Worm (Caenorhabditis elegans) whole organism, L4 larva: Measurements from ENCODE around the gene bicd-1.
A peak's percentile ranks its signal among the peaks of the same experiment; 100 is the strongest.

Source experiments
- D1046.2 ChIP-seq: fragments of 200-800 bp; sonication (Bioruptor generic); IDR thresholded peaks from 2 replicates; pipeline ENCODE4 v1.3.6; 2022; ENCODE audit warnings: missing genetic modification characterization, missing compliant biosample characterization
- F26F4.8 ChIP-seq: fragments of 200-800 bp; sonication (Bioruptor generic); conservative IDR thresholded peaks from 2 replicates; pipeline ENCODE4 v1.3.6; 2022; ENCODE audit warnings: missing genetic modification characterization, missing compliant biosample characterization
- F44E2.7 ChIP-seq: fragments of 200-800 bp; sonication (Bioruptor generic); IDR thresholded peaks from 2 replicates; pipeline ENCODE4 v2.1.2; 2022; ENCODE audit warnings: missing genetic modification characterization, missing compliant biosample characterization
- Y105C5A.15 ChIP-seq: fragments of 200-800 bp; sonication (Bioruptor generic); IDR thresholded peaks from 2 replicates; pipeline ENCODE4 v1.3.6; 2022; ENCODE audit warnings: missing genetic modification characterization, missing compliant biosample characterization
- Y75B8A.6 ChIP-seq: fragments of 200-800 bp; sonication (Bioruptor generic); IDR thresholded peaks from 2 replicates; pipeline ENCODE4 v1.3.6; 2022; ENCODE audit warnings: missing genetic modification reagents, missing genetic modification characterization, missing compliant biosample characterization
- ZK337.2 ChIP-seq: fragments of 200-800 bp; sonication (Bioruptor generic); IDR thresholded peaks from 2 replicates; pipeline ENCODE4 v1.3.6; 2022; ENCODE audit warnings: missing genetic modification reagents, missing genetic modification characterization, missing compliant biosample characterization
- aly-2 ChIP-seq: sonication (generic microtip); optimal IDR thresholded peaks from 2 replicates; lab custom pipeline; 2018; ENCODE audit warnings: missing biosample characterization, missing genetic modification characterization
- ama-1 ChIP-seq: fragments of 150-350 bp; optimal IDR thresholded peaks from 2 replicates; lab custom pipeline; 2014; ENCODE audit warnings: inconsistent platforms, mixed read lengths
- arid-1 ChIP-seq: fragments of 200-800 bp; sonication (Bioruptor generic); conservative IDR thresholded peaks from 2 replicates; pipeline ENCODE4 v1.3.6; 2022; ENCODE audit warnings: missing genetic modification reagents, missing genetic modification characterization, missing compliant biosample characterization
- attf-4 ChIP-seq: sonication (generic microtip); optimal IDR thresholded peaks from 3 replicates; lab custom pipeline; 2017; ENCODE audit warnings: missing biosample characterization, missing genetic modification characterization
- ceh-20 ChIP-seq: fragments of 200-800 bp; sonication (Bioruptor generic); IDR thresholded peaks from 2 replicates; pipeline ENCODE4 v1.3.6; 2022; ENCODE audit warnings: missing genetic modification reagents, missing genetic modification characterization, missing compliant biosample characterization
- ceh-44 ChIP-seq: fragments of 200-800 bp; sonication (Bioruptor generic); IDR thresholded peaks from 2 replicates; pipeline ENCODE4 v1.3.6; 2022; ENCODE audit warnings: missing genetic modification reagents, missing genetic modification characterization, missing compliant biosample characterization
- ces-1 ChIP-seq: fragments of 150-350 bp; sonication (generic microtip); optimal IDR thresholded peaks from 4 replicates; lab custom pipeline; 2014; ENCODE audit warnings: missing biosample characterization, missing genetic modification reagents, missing genetic modification characterization
- cey-2 ChIP-seq: sonication (generic microtip); optimal IDR thresholded peaks from 3 replicates; lab custom pipeline; 2017; ENCODE audit warnings: missing genetic modification characterization, mild to moderate bottlenecking, missing compliant biosample characterization, antibody characterized with exemption, borderline replicate concordance; ENCODE audit not compliant: insufficient read depth
- daf-8 ChIP-seq: fragments of 200-800 bp; sonication (Bioruptor generic); IDR thresholded peaks from 2 replicates; pipeline ENCODE4 v1.3.6; 2022; ENCODE audit warnings: missing genetic modification characterization, missing compliant biosample characterization
- dmd-6 ChIP-seq: fragments of 200-800 bp; sonication (Bioruptor generic); IDR thresholded peaks from 2 replicates; pipeline ENCODE4 v1.3.6; 2022; ENCODE audit warnings: missing genetic modification reagents, missing genetic modification characterization, missing compliant biosample characterization
- dpl-1 ChIP-seq: fragments of 150-350 bp; optimal IDR thresholded peaks from 2 replicates; lab custom pipeline; 2014; ENCODE audit warnings: missing biosample characterization, missing genetic modification reagents, missing genetic modification characterization
- dve-1 ChIP-seq: sonication (generic microtip); optimal IDR thresholded peaks from 2 replicates; lab custom pipeline; 2017; ENCODE audit warnings: antibody characterized with exemption, mild to moderate bottlenecking, missing genetic modification characterization, missing compliant biosample characterization; ENCODE audit not compliant: insufficient read depth
- egl-43 ChIP-seq: fragments of 200-800 bp; sonication (Bioruptor generic); IDR thresholded peaks from 2 replicates; pipeline ENCODE4 v1.3.6; 2022; ENCODE audit warnings: missing genetic modification reagents, missing genetic modification characterization, missing compliant biosample characterization
- fkh-10 ChIP-seq: fragments of 150-350 bp; optimal IDR thresholded peaks from 2 replicates; lab custom pipeline; 2014; ENCODE audit warnings: missing biosample characterization, missing genetic modification reagents, missing genetic modification characterization
- hif-1 ChIP-seq, 2 experiments: sonication (generic microtip); optimal IDR thresholded peaks; 2 replicates each; lab custom pipeline; 2016 to 2017; ENCODE audit warnings: missing compliant biosample characterization in 2 of 2, missing genetic modification characterization in 2 of 2, missing genetic modification reagents in 2 of 2, missing genotype in 2 of 2, mild to moderate bottlenecking in 1 of 2
- hlh-11 ChIP-seq: fragments of 200-800 bp; sonication (Bioruptor generic); optimal IDR thresholded peaks from 2 replicates; lab custom pipeline; 2018; ENCODE audit warnings: mild to moderate bottlenecking, missing genetic modification characterization, missing compliant biosample characterization
- hmg-1.1 ChIP-seq: fragments of 200-800 bp; sonication (Bioruptor generic); IDR thresholded peaks from 2 replicates; pipeline ENCODE4 v1.3.6; 2022; ENCODE audit warnings: missing genetic modification reagents, missing genetic modification characterization, missing compliant biosample characterization
- lim-7 ChIP-seq: fragments of 200-800 bp; sonication (Bioruptor generic); IDR thresholded peaks from 2 replicates; pipeline ENCODE4 v1.3.6; 2022; ENCODE audit warnings: missing genetic modification characterization, missing compliant biosample characterization
- lin-1 ChIP-seq: fragments of 200-800 bp; sonication (Bioruptor generic); IDR thresholded peaks from 2 replicates; pipeline ENCODE4 v1.3.6; 2022; ENCODE audit warnings: missing genetic modification reagents, missing genetic modification characterization, missing compliant biosample characterization
- lin-13 ChIP-seq: fragments of 150-350 bp; optimal IDR thresholded peaks from 2 replicates; lab custom pipeline; 2014; ENCODE audit warnings: missing biosample characterization, missing genetic modification reagents, missing genetic modification characterization
- lin-15B ChIP-seq: fragments of 150-350 bp; sonication (generic microtip); optimal IDR thresholded peaks from 3 replicates; lab custom pipeline; 2014; ENCODE audit warnings: missing biosample characterization, missing genetic modification characterization
- lin-38 ChIP-seq: fragments of 200-800 bp; sonication (Bioruptor generic); IDR thresholded peaks from 2 replicates; pipeline ENCODE4 v1.3.6; 2022; ENCODE audit warnings: missing genetic modification reagents, missing genetic modification characterization, missing compliant biosample characterization
- lsy-2 ChIP-seq, 2 experiments: fragments of 150-350 bp in 1 of 2; sonication (generic microtip) in 1 of 2; optimal IDR thresholded peaks; 2 replicates each; lab custom pipeline; 2014 to 2017; ENCODE audit warnings: missing biosample characterization in 2 of 2, missing genetic modification characterization in 2 of 2
- mep-1 ChIP-seq: fragments of 150-350 bp; sonication (generic microtip); optimal IDR thresholded peaks from 3 replicates; lab custom pipeline; 2014; ENCODE audit warnings: missing biosample characterization, missing genetic modification characterization
- mes-2 ChIP-seq: sonication (generic microtip); optimal IDR thresholded peaks from 2 replicates; lab custom pipeline; 2016; ENCODE audit warnings: missing genotype, mild to moderate bottlenecking, missing genetic modification characterization, missing compliant biosample characterization; ENCODE audit not compliant: poor library complexity, severe bottlenecking
- mxl-2 ChIP-seq: fragments of 200-800 bp; sonication (Bioruptor generic); conservative IDR thresholded peaks from 2 replicates; pipeline ENCODE4 v1.3.6; 2022; ENCODE audit warnings: missing genetic modification reagents, missing genetic modification characterization, missing compliant biosample characterization
- nhr-10 ChIP-seq: fragments of 150-350 bp; optimal IDR thresholded peaks from 2 replicates; lab custom pipeline; 2014; ENCODE audit warnings: missing biosample characterization, missing genetic modification characterization
- nhr-25 ChIP-seq: sonication (generic microtip); optimal IDR thresholded peaks from 2 replicates; lab custom pipeline; 2017; ENCODE audit warnings: missing genetic modification characterization, mild to moderate bottlenecking, missing compliant biosample characterization, antibody characterized with exemption, moderate library complexity, borderline replicate concordance; ENCODE audit not compliant: insufficient read depth
- nhr-28 ChIP-seq: fragments of 150-350 bp; optimal IDR thresholded peaks from 2 replicates; lab custom pipeline; 2014; ENCODE audit warnings: missing biosample characterization, missing genetic modification characterization
- nhr-48 ChIP-seq: sonication (generic microtip); optimal IDR thresholded peaks from 2 replicates; lab custom pipeline; 2016; ENCODE audit warnings: mild to moderate bottlenecking, missing genetic modification characterization, missing compliant biosample characterization
- nhr-76 ChIP-seq: fragments of 150-350 bp; optimal IDR thresholded peaks from 2 replicates; lab custom pipeline; 2014; ENCODE audit warnings: missing biosample characterization, missing genetic modification characterization
- nhr-77 ChIP-seq: fragments of 150-350 bp; optimal IDR thresholded peaks from 2 replicates; lab custom pipeline; 2014; ENCODE audit warnings: missing biosample characterization, missing genetic modification characterization
- pha-4 ChIP-seq, 2 experiments: fragments of 150-350 bp in 1 of 2; fragments of 200-800 bp in 1 of 2; sonication (Bioruptor generic) in 1 of 2; IDR thresholded peaks in 1 of 2; optimal IDR thresholded peaks in 1 of 2; 2 replicates each; pipeline versions ENCODE4 v1.3.6 to Lab custom; 2014 to 2022; ENCODE audit warnings: missing genetic modification characterization in 2 of 2, missing genetic modification reagents in 2 of 2, missing biosample characterization in 1 of 2, missing compliant biosample characterization in 1 of 2
- php-3 ChIP-seq: fragments of 200-800 bp; sonication (Bioruptor generic); IDR thresholded peaks from 2 replicates; pipeline ENCODE4 v1.3.6; 2022; ENCODE audit warnings: missing genetic modification reagents, missing genetic modification characterization, missing compliant biosample characterization
- rbr-2 ChIP-seq: sonication (generic microtip); optimal IDR thresholded peaks from 2 replicates; lab custom pipeline; 2016; ENCODE audit warnings: missing genotype, missing genetic modification characterization, missing compliant biosample characterization
- saeg-2 ChIP-seq: fragments of 200-800 bp; sonication (Bioruptor generic); IDR thresholded peaks from 2 replicates; pipeline ENCODE4 v1.3.6; 2022; ENCODE audit warnings: missing genetic modification reagents, missing genetic modification characterization, missing compliant biosample characterization
- sdz-12 ChIP-seq: fragments of 200-800 bp; sonication (Bioruptor generic); optimal IDR thresholded peaks from 2 replicates; lab custom pipeline; 2018; ENCODE audit warnings: mild to moderate bottlenecking, missing genetic modification characterization, missing compliant biosample characterization
- snpc-1.2 ChIP-seq: fragments of 200-800 bp; sonication (Bioruptor generic); IDR thresholded peaks from 2 replicates; pipeline ENCODE4 v1.3.6; 2022; ENCODE audit warnings: missing genetic modification reagents, missing genetic modification characterization, missing compliant biosample characterization
- unc-130 ChIP-seq: sonication (generic microtip); optimal IDR thresholded peaks from 2 replicates; lab custom pipeline; 2016; ENCODE audit warnings: missing genetic modification reagents, missing genetic modification characterization, missing compliant biosample characterization
- zfp-2 ChIP-seq: sonication (generic microtip); optimal IDR thresholded peaks from 2 replicates; lab custom pipeline; 2016; ENCODE audit warnings: mild to moderate bottlenecking, missing genetic modification characterization, missing compliant biosample characterization
- ztf-11 ChIP-seq: fragments of 150-350 bp; optimal IDR thresholded peaks from 2 replicates; lab custom pipeline; 2014; ENCODE audit warnings: missing biosample characterization, missing genetic modification characterization

The bicd-1 gene

ce11 chrIV:6556624-6557368 lies 15.3 kb downstream of the bicd-1 start, which contains the start of gene try-3:
Gene try-3 (plus strand): TSS chrIV:6557155.
- TF ChIP-seq nhr-28 (tag; lab: Kevin White, UChicago) (peak; percentile 52), lin-13 (peak; percentile 41), hlh-11 (tag; lab: Kevin White, UChicago) (peak; percentile 72), dmd-6 (GFP tag; lab: Robert Waterston, UW) (peak; percentile 66), nhr-77 (tag; lab: Kevin White, UChicago) (peak; percentile 52), ama-1 (lab: Kevin White, UChicago) (no peak), attf-4 (tag; lab: Kevin White, UChicago) (no peak), snpc-1.2 (GFP tag; lab: Robert Waterston, UW) (peak; percentile 98), unc-130 (GFP tag; lab: Kevin White, UChicago) (peak; percentile 54), lin-15B (tag; lab: Kevin White, UChicago) (no peak), hif-1 (tag; optimal IDR thresholded peaks at IDR 0.05; lab: Kevin White, UChicago) (peak in 1 of 2 experiments; percentile 57), nhr-10 (tag; lab: Kevin White, UChicago) (peak; percentile 27), hmg-1.1 (GFP tag; lab: Robert Waterston, UW) (peak; percentile 88), dpl-1 (peak; percentile 49), saeg-2 (GFP tag; lab: Robert Waterston, UW) (no peak), mxl-2 (0 out of 2 replicates have a peak, but pooled peaks have one; percentile 16), fkh-10 (GFP tag; lab: Kevin White, UChicago) (peak; percentile 68), mes-2 (tag; lab: Kevin White, UChicago) (peak; percentile 85), aly-2 (tag; lab: Kevin White, UChicago) (no peak), cey-2 (tag; lab: Kevin White, UChicago) (no peak), nhr-48 (tag; lab: Kevin White, UChicago) (peak; percentile 34), ceh-44 (peak; percentile 91; the same call in 1 of the 2 replicates), pha-4 (GFP tag; IDR thresholded peaks at IDR 0.05; lab: Robert Waterston, UW) (peak; percentile 87), pha-4 (tag; optimal IDR thresholded peaks at IDR 0.05; lab: Kevin White, UChicago) (no peak), ztf-11 (no peak), egl-43 (GFP tag; lab: Robert Waterston, UW) (no peak), nhr-25 (no peak), nhr-76 (tag; lab: Kevin White, UChicago) (no peak), lin-1 (peak; percentile 33; the same call in 1 of the 2 replicates), D1046.2 (GFP tag; lab: Robert Waterston, UW) (peak; percentile 81), Y75B8A.6 (GFP tag; lab: Robert Waterston, UW) (peak; percentile 71; the same call in 1 of the 2 replicates), F26F4.8 (peak; percentile 76), dve-1 (peak; percentile 27), ceh-20 (peak; percentile 60; the same call in 1 of the 2 replicates), lim-7 (GFP tag; lab: Robert Waterston, UW) (peak; percentile 97), sdz-12 (GFP tag; lab: Kevin White, UChicago) (peak; percentile 57), rbr-2 (tag; lab: Kevin White, UChicago) (peak; percentile 66), Y105C5A.15 (GFP tag; lab: Robert Waterston, UW) (peak; percentile 87), ZK337.2 (GFP tag; lab: Robert Waterston, UW) (0 out of 2 replicates have a peak, but pooled peaks have one; percentile 14), php-3 (GFP tag; lab: Robert Waterston, UW) (0 out of 2 replicates have a peak, but pooled peaks have one; percentile 12), lsy-2 (tag; optimal IDR thresholded peaks at IDR 0.05; lab: Kevin White, UChicago) (peak in 1 of 2 experiments; percentile 67), F44E2.7 (GFP tag; lab: Robert Waterston, UW) (peak; percentile 60; the same call in 1 of the 2 replicates), mep-1 (tag; lab: Kevin White, UChicago) (peak; percentile 82), ces-1 (GFP tag; lab: Kevin White, UChicago) (no peak), lin-38 (GFP tag; lab: Robert Waterston, UW) (peak; percentile 86), zfp-2 (tag; lab: Kevin White, UChicago) (peak; percentile 10), arid-1 (peak; percentile 80), daf-8 (0 out of 2 replicates have a peak, but pooled peaks have one; percentile 15)
